Worm (Caenorhabditis elegans): Measurements from ENCODE around the gene B0336.13.

- TF ChIP-seq him-1 (tag; optimal IDR thresholded peaks at IDR 0.05): no peak
- TF ChIP-seq W03F9.2 (tag; optimal IDR thresholded peaks at IDR 0.05): no peak
Measured at ce11 chrIII:5665278-5665677, 28.6 kb upstream of the B0336.13 start.
